Worm (Caenorhabditis elegans) whole organism, young adult: ENCODE measurements around the gene rha-2.

Experiments used
- F39B2.1 ChIP-seq: fragments of 200-800 bp; sonication (Bioruptor generic); IDR thresholded peaks from 2 replicates; pipeline ENCODE4 v1.3.6; 2022; ENCODE audit warnings: missing genetic modification reagents, missing genetic modification characterization, missing compliant biosample characterization
- Y67H2A.10 ChIP-seq: fragments of 200-800 bp; sonication (Bioruptor generic); conservative IDR thresholded peaks from 2 replicates; pipeline ENCODE4 v1.3.6; 2022; ENCODE audit warnings: missing genetic modification reagents, missing genetic modification characterization, missing compliant biosample characterization
- chd-7 ChIP-seq: sonication (generic microtip); optimal IDR thresholded peaks from 2 replicates; lab custom pipeline; 2016; ENCODE audit warnings: mild to moderate bottlenecking, missing genetic modification characterization, moderate library complexity, missing compliant biosample characterization
- egrh-3 ChIP-seq: fragments of 200-800 bp; sonication (Bioruptor generic); IDR thresholded peaks from 2 replicates; pipeline ENCODE4 v1.3.6; 2022; ENCODE audit warnings: missing genetic modification reagents, missing genetic modification characterization, missing compliant biosample characterization
- fkh-3 ChIP-seq: sonication (generic microtip); optimal IDR thresholded peaks from 2 replicates; lab custom pipeline; 2016; ENCODE audit warnings: mild to moderate bottlenecking, missing genetic modification characterization, missing compliant biosample characterization
- hlh-12 ChIP-seq: sonication (generic microtip); optimal IDR thresholded peaks from 2 replicates; lab custom pipeline; 2016; ENCODE audit warnings: missing genetic modification characterization, missing compliant biosample characterization
- lin-26 ChIP-seq: fragments of 200-800 bp; sonication (Bioruptor generic); IDR thresholded peaks from 2 replicates; pipeline ENCODE4 v1.3.6; 2022; ENCODE audit warnings: missing genetic modification reagents, missing genetic modification characterization, missing compliant biosample characterization
- nhr-90 ChIP-seq: sonication (generic microtip); optimal IDR thresholded peaks from 2 replicates; lab custom pipeline; 2016; ENCODE audit warnings: missing genotype, mild to moderate bottlenecking, missing genetic modification characterization, missing compliant biosample characterization
- repo-1 ChIP-seq: sonication (generic microtip); optimal IDR thresholded peaks from 2 replicates; lab custom pipeline; 2017; ENCODE audit warnings: mild to moderate bottlenecking, missing genetic modification characterization, missing compliant biosample characterization
- snpc-3.4 ChIP-seq: sonication (generic microtip); optimal IDR thresholded peaks from 2 replicates; lab custom pipeline; 2017; ENCODE audit warnings: missing genetic modification characterization, mild to moderate bottlenecking, missing compliant biosample characterization, antibody characterized with exemption, moderate library complexity, missing genotype, missing genetic modification reagents
- sptf-2 ChIP-seq: fragments of 200-800 bp; sonication (Bioruptor generic); optimal IDR thresholded peaks from 2 replicates; lab custom pipeline; 2018; ENCODE audit warnings: mild to moderate bottlenecking, missing genetic modification characterization, missing compliant biosample characterization
- ztf-18 ChIP-seq: sonication (generic microtip); optimal IDR thresholded peaks from 2 replicates; lab custom pipeline; 2016; ENCODE audit warnings: missing genotype, mild to moderate bottlenecking, missing genetic modification characterization, missing compliant biosample characterization

Gene rha-2

ce11 chrIII:8560398-8560797, 54.0 kb downstream of the rha-2 start:
- TF ChIP-seq ztf-18 (no peak), repo-1 (tag; lab: Kevin White, UChicago) (no peak), egrh-3 (GFP tag; lab: Robert Waterston, UW) (no peak), F39B2.1 (GFP tag; lab: Robert Waterston, UW) (no peak), lin-26 (GFP tag; lab: Robert Waterston, UW) (no peak), nhr-90 (tag; lab: Kevin White, UChicago) (no peak), chd-7 (tag; lab: Kevin White, UChicago) (no peak), hlh-12 (no peak), fkh-3 (tag; lab: Kevin White, UChicago) (no peak), sptf-2 (no peak), snpc-3.4 (tag; lab: Kevin White, UChicago) (no peak), Y67H2A.10 (GFP tag; lab: Robert Waterston, UW) (no peak)
